Fruit fly (Drosophila melanogaster) whole organism, embryonic: ENCODE data around the gene Zw.

ENCODE experiments used
- CG11247 ChIP-seq: fragments of 200-800 bp; sonication (Bioruptor generic); IDR thresholded peaks from 2 replicates; pipeline ENCODE4 v1.3.6; 2022; ENCODE audit warnings: missing biosample characterization, missing genetic modification characterization
- CG12071 ChIP-seq: fragments of 200-800 bp; sonication (Bioruptor generic); optimal IDR thresholded peaks from 3 replicates; lab custom pipeline; 2018; ENCODE audit warnings: missing biosample characterization, mild to moderate bottlenecking, missing genetic modification characterization
- CG12236 ChIP-seq: fragments of 200-800 bp; sonication (Bioruptor generic); optimal IDR thresholded peaks from 2 replicates; lab custom pipeline; 2016; ENCODE audit warnings: missing biosample characterization, missing genetic modification characterization
- CG13123 ChIP-seq: fragments of 200-800 bp; sonication (Bioruptor generic); optimal IDR thresholded peaks from 2 replicates; lab custom pipeline; 2016; ENCODE audit warnings: missing biosample characterization, missing genetic modification characterization
- CG1602 ChIP-seq: fragments of 200-800 bp; sonication (Bioruptor generic); optimal IDR thresholded peaks from 3 replicates; lab custom pipeline; 2016; ENCODE audit warnings: missing biosample characterization, missing genetic modification characterization
- CG17361 ChIP-seq: fragments of 200-800 bp; sonication (Bioruptor generic); IDR thresholded peaks from 3 replicates; pipeline ENCODE4 v1.3.6; 2022; ENCODE audit warnings: missing biosample characterization, missing genetic modification characterization
- CG17612 ChIP-seq: fragments of 200-800 bp; sonication (Bioruptor generic); IDR thresholded peaks from 2 replicates; pipeline ENCODE4 v1.3.6; 2022; ENCODE audit warnings: missing biosample characterization, missing genetic modification characterization
- CG17802 ChIP-seq: fragments of 200-800 bp; sonication (Bioruptor generic); optimal IDR thresholded peaks from 2 replicates; lab custom pipeline; 2018; ENCODE audit warnings: missing biosample characterization, mild to moderate bottlenecking, missing genetic modification characterization, moderate library complexity
- CG1792 ChIP-seq: fragments of 200-800 bp; sonication (Bioruptor generic); optimal IDR thresholded peaks from 2 replicates; lab custom pipeline; 2016; ENCODE audit warnings: missing biosample characterization, missing genetic modification characterization
- CG18599 ChIP-seq: fragments of 200-800 bp; sonication (Bioruptor generic); optimal IDR thresholded peaks from 3 replicates; lab custom pipeline; 2017; ENCODE audit warnings: missing biosample characterization, missing genetic modification characterization, mild to moderate bottlenecking, moderate library complexity, missing genetic modification reagents
- CG30403 ChIP-seq: fragments of 200-800 bp; sonication (Bioruptor generic); optimal IDR thresholded peaks from 3 replicates; lab custom pipeline; 2016; ENCODE audit warnings: missing biosample characterization, missing genetic modification characterization
- CG32532 ChIP-seq: fragments of 200-800 bp; sonication (Bioruptor generic); IDR thresholded peaks from 2 replicates; pipeline ENCODE4 v1.3.6; 2022; ENCODE audit warnings: missing biosample characterization, missing genetic modification characterization
- CG4328 ChIP-seq: fragments of 200-800 bp; sonication (Bioruptor generic); optimal IDR thresholded peaks from 3 replicates; lab custom pipeline; 2017; ENCODE audit warnings: missing biosample characterization, missing genetic modification reagents, missing genetic modification characterization
- CG5180 ChIP-seq: fragments of 200-800 bp; sonication (Bioruptor generic); optimal IDR thresholded peaks from 3 replicates; lab custom pipeline; 2017; ENCODE audit warnings: missing biosample characterization, missing genetic modification characterization, mild to moderate bottlenecking, moderate library complexity, missing genetic modification reagents
- CG8281 ChIP-seq: fragments of 200-800 bp; sonication (Bioruptor generic); optimal IDR thresholded peaks from 2 replicates; lab custom pipeline; 2018; ENCODE audit warnings: missing biosample characterization, mild to moderate bottlenecking, missing genetic modification characterization, moderate library complexity
- CG8290 ChIP-seq, 3 experiments: fragments of 200-800 bp; sonication (Bioruptor generic); optimal IDR thresholded peaks; 2 replicates each; lab custom pipeline; 2016 to 2019; ENCODE audit warnings: missing biosample characterization in 3 of 3, missing genetic modification characterization in 3 of 3, mild to moderate bottlenecking in 2 of 3, moderate library complexity in 1 of 3
- CTCF ChIP-seq: fragments of 200-800 bp; sonication (Bioruptor generic); optimal IDR thresholded peaks from 2 replicates; lab custom pipeline; 2017; ENCODE audit warnings: missing biosample characterization, mild to moderate bottlenecking, missing genetic modification characterization, moderate library complexity
- ERR ChIP-seq: fragments of 200-800 bp; sonication (Bioruptor generic); optimal IDR thresholded peaks from 2 replicates; lab custom pipeline; 2016; ENCODE audit warnings: missing biosample characterization, missing genetic modification characterization
- HmgD ChIP-seq: fragments of 200-800 bp; sonication (Bioruptor generic); optimal IDR thresholded peaks from 3 replicates; lab custom pipeline; 2016; ENCODE audit warnings: missing biosample characterization, missing genetic modification characterization
- Jarid2 ChIP-seq: fragments of 200-800 bp; sonication (Bioruptor generic); optimal IDR thresholded peaks from 3 replicates; lab custom pipeline; 2017; ENCODE audit warnings: mild to moderate bottlenecking, missing biosample characterization, missing genetic modification reagents, missing genetic modification characterization
- Myb ChIP-seq: fragments of 200-800 bp; sonication (Bioruptor generic); optimal IDR thresholded peaks from 2 replicates; lab custom pipeline; 2016; ENCODE audit warnings: missing biosample characterization, missing genetic modification characterization
- Nf-YB ChIP-seq: fragments of 200-800 bp; sonication (Bioruptor generic); optimal IDR thresholded peaks from 3 replicates; lab custom pipeline; 2019; ENCODE audit warnings: missing biosample characterization, mild to moderate bottlenecking, missing genetic modification characterization, moderate library complexity
- Poxn ChIP-seq: fragments of 200-800 bp; sonication (Bioruptor generic); IDR thresholded peaks from 2 replicates; pipeline ENCODE4 v1.3.6; 2022; ENCODE audit warnings: missing biosample characterization, missing genetic modification characterization
- Ptx1 ChIP-seq: fragments of 200-800 bp; sonication (Bioruptor generic); IDR thresholded peaks from 2 replicates; pipeline ENCODE4 v1.3.6; 2022; ENCODE audit warnings: missing biosample characterization, missing genetic modification characterization
- Ravus ChIP-seq: fragments of 200-800 bp; sonication (Bioruptor generic); IDR thresholded peaks from 2 replicates; pipeline ENCODE4 v1.3.6; 2022; ENCODE audit warnings: missing biosample characterization, missing genetic modification characterization
- Rx ChIP-seq: fragments of 200-800 bp; sonication (Bioruptor generic); IDR thresholded peaks from 2 replicates; pipeline ENCODE4 v1.3.6; 2022; ENCODE audit warnings: missing biosample characterization, missing genetic modification characterization
- Sin3A ChIP-seq: fragments of >200 bp; optimal IDR thresholded peaks from 2 replicates; lab custom pipeline; 2018
- Vsx1 ChIP-seq: fragments of 200-800 bp; sonication (Bioruptor generic); optimal IDR thresholded peaks from 2 replicates; lab custom pipeline; 2017; ENCODE audit warnings: missing biosample characterization, mild to moderate bottlenecking, missing genetic modification characterization, missing genetic modification reagents
- ac ChIP-seq: fragments of 200-800 bp; sonication (Bioruptor generic); optimal IDR thresholded peaks from 3 replicates; lab custom pipeline; 2017; ENCODE audit warnings: missing biosample characterization, mild to moderate bottlenecking, missing genetic modification characterization
- amos ChIP-seq: fragments of 200-800 bp; sonication (Bioruptor generic); IDR thresholded peaks from 2 replicates; pipeline ENCODE4 v1.3.6; 2022; ENCODE audit warnings: missing biosample characterization, missing genetic modification characterization; ENCODE audit not compliant: partially characterized antibody
- ara ChIP-seq: fragments of 200-800 bp; sonication (Bioruptor generic); IDR thresholded peaks from 2 replicates; pipeline ENCODE4 v1.3.6; 2022; ENCODE audit warnings: missing biosample characterization, missing genetic modification characterization
- btn ChIP-seq: fragments of 200-800 bp; sonication (Bioruptor generic); optimal IDR thresholded peaks from 2 replicates; lab custom pipeline; 2016; ENCODE audit warnings: missing biosample characterization, missing genetic modification characterization
- chinmo ChIP-seq: fragments of 200-800 bp; sonication (Bioruptor generic); IDR thresholded peaks from 4 replicates; pipeline ENCODE4 v1.3.6; 2022; ENCODE audit warnings: missing biosample characterization, missing genetic modification characterization; ENCODE audit not compliant: partially characterized antibody
- chm ChIP-seq: fragments of 200-800 bp; sonication (Bioruptor generic); IDR thresholded peaks from 2 replicates; pipeline ENCODE4 v1.3.6; 2022; ENCODE audit warnings: missing biosample characterization, missing genetic modification characterization
- corto ChIP-seq: fragments of 200-800 bp; sonication (Bioruptor generic); optimal IDR thresholded peaks from 2 replicates; lab custom pipeline; 2016; ENCODE audit warnings: missing biosample characterization, mild to moderate bottlenecking, missing genetic modification characterization, moderate library complexity
- exex ChIP-seq: fragments of 200-800 bp; sonication (Bioruptor generic); optimal IDR thresholded peaks from 4 replicates; lab custom pipeline; 2018; ENCODE audit warnings: missing biosample characterization, mild to moderate bottlenecking, missing genetic modification characterization, moderate library complexity
- ftz-f1 ChIP-seq: fragments of 200-800 bp; sonication (Bioruptor generic); optimal IDR thresholded peaks from 2 replicates; lab custom pipeline; 2016; ENCODE audit warnings: missing biosample characterization, missing genetic modification characterization
- ham ChIP-seq: fragments of 200-800 bp; sonication (Bioruptor generic); IDR thresholded peaks from 2 replicates; pipeline ENCODE4 v1.3.6; 2022; ENCODE audit warnings: missing biosample characterization, missing genetic modification characterization
- kah ChIP-seq: fragments of 200-800 bp; sonication (Bioruptor generic); optimal IDR thresholded peaks from 2 replicates; lab custom pipeline; 2018; ENCODE audit warnings: missing biosample characterization, mild to moderate bottlenecking, missing genetic modification characterization
- mirr ChIP-seq: fragments of 200-800 bp; sonication (Bioruptor generic); optimal IDR thresholded peaks from 3 replicates; lab custom pipeline; 2018; ENCODE audit warnings: missing biosample characterization, mild to moderate bottlenecking, missing genetic modification characterization
- oc ChIP-seq: fragments of 200-800 bp; sonication (Bioruptor generic); optimal IDR thresholded peaks from 2 replicates; lab custom pipeline; 2018; ENCODE audit warnings: missing biosample characterization, mild to moderate bottlenecking, missing genetic modification characterization, moderate library complexity
- odd ChIP-seq: fragments of 200-800 bp; sonication (Bioruptor generic); optimal IDR thresholded peaks from 2 replicates; lab custom pipeline; 2017; ENCODE audit warnings: missing biosample characterization, mild to moderate bottlenecking, missing genetic modification characterization
- p53 ChIP-seq: fragments of 200-800 bp; sonication (Bioruptor generic); optimal IDR thresholded peaks from 2 replicates; lab custom pipeline; 2016; ENCODE audit warnings: missing biosample characterization, missing genetic modification characterization
- pum ChIP-seq: fragments of 200-800 bp; sonication (Bioruptor generic); optimal IDR thresholded peaks from 2 replicates; lab custom pipeline; 2016; ENCODE audit warnings: missing biosample characterization, missing genetic modification characterization
- run ChIP-seq: fragments of 200-800 bp; sonication (Bioruptor generic); optimal IDR thresholded peaks from 3 replicates; lab custom pipeline; 2018; ENCODE audit warnings: missing biosample characterization, mild to moderate bottlenecking, missing genetic modification characterization
- slp2 ChIP-seq: fragments of 200-800 bp; sonication (Bioruptor generic); optimal IDR thresholded peaks from 2 replicates; lab custom pipeline; 2016; ENCODE audit warnings: missing biosample characterization, missing genetic modification characterization
- sna ChIP-seq: fragments of 200-800 bp; sonication (Bioruptor generic); IDR thresholded peaks from 2 replicates; pipeline ENCODE4 v1.3.6; 2022; ENCODE audit warnings: missing biosample characterization, missing genetic modification characterization; ENCODE audit not compliant: partially characterized antibody
- stwl ChIP-seq: fragments of 200-800 bp; sonication (Bioruptor generic); optimal IDR thresholded peaks from 3 replicates; lab custom pipeline; 2018; ENCODE audit warnings: missing biosample characterization, mild to moderate bottlenecking, missing genetic modification characterization, moderate library complexity
- tll ChIP-seq, 2 experiments: fragments of 200-800 bp in 1 of 2; fragments of >200 bp in 1 of 2; sonication (Bioruptor generic) in 1 of 2; optimal IDR thresholded peaks; 2 replicates each; lab custom pipeline; 2017 to 2019; ENCODE audit warnings: missing biosample characterization in 2 of 2, missing genetic modification characterization in 2 of 2, mild to moderate bottlenecking in 1 of 2, moderate library complexity in 1 of 2
- wdn ChIP-seq: fragments of 200-800 bp; sonication (Bioruptor generic); IDR thresholded peaks from 2 replicates; pipeline ENCODE4 v1.3.6; 2022; ENCODE audit warnings: missing biosample characterization, missing genetic modification characterization

The Zw gene

DNA sequence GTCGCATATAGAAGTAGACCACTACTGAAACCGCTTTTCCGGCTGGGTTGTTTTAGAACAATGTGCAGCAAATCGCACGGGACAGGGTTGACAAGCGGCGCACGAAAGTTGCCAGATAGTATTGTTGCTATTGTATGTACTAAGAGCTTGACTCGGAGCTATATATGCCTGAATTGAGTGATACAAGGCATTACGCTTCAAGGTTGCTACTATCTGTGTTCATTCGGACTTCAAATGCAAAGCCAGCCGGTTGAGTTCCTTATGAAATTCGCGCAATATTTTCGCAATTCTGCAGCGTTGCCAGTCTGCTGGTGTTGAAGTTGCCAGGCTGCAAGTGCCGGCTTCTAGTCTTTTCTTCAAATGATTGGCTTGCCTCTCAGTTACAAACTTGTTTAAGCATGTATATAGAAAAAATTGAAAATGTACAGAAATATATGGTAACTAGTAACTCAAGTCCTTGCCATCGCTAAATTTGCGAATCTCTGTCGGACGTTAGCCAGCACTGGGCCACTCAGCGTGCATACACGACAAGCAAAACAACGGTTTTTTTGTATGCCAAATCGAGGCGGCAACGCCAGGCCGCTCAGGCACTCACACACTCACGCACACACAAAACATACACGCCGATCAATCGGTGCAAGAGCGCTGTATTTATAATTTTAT is 15.2 kb upstream of the Zw start, which contains the start of the genes Ranbp21 and Elys (continued):
- TF ChIP-seq CG8281 (tag; lab: Kevin White, UChicago) (no peak), CG17361 (GFP tag; lab: Robert Waterston, UW) (no peak; the same call in 2 of the 3 replicates), Nf-YB (GFP tag; lab: Kevin White, UChicago) (no peak), HmgD (GFP tag; lab: Kevin White, UChicago) (peak; percentile 40), CG13123 (GFP tag; lab: Kevin White, UChicago) (no peak), stwl (peak; percentile 51), mirr (no peak), CG1792 (GFP tag; lab: Kevin White, UChicago) (peak; percentile 55), CG1602 (GFP tag; lab: Kevin White, UChicago) (peak; percentile 50), Vsx1 (no peak), btn (peak; percentile 5), slp2 (peak; percentile 53), amos (GFP tag; lab: Robert Waterston, UW) (peak; percentile 55; the same call in 1 of the 2 replicates), Jarid2 (no peak), ac (GFP tag; lab: Kevin White, UChicago) (no peak), sna (GFP tag; lab: Robert Waterston, UW) (0 out of 2 replicates have a peak, but pooled peaks have one; percentile 28), odd (no peak), CG12236 (GFP tag; lab: Kevin White, UChicago) (no peak), pum (GFP tag; lab: Kevin White, UChicago) (peak; percentile 76), chinmo (0 out of 4 replicates have a peak, but pooled peaks have one; percentile 34), CG18599 (GFP tag; lab: Kevin White, UChicago) (no peak), exex (tag; lab: Kevin White, UChicago) (no peak), CG5180 (GFP tag; lab: Kevin White, UChicago) (no peak), Ptx1 (GFP tag; lab: Robert Waterston, UW) (peak; percentile 63; the same call in 1 of the 2 replicates), CG32532 (peak; percentile 40; the same call in 1 of the 2 replicates), CG30403 (GFP tag; lab: Kevin White, UChicago) (peak; percentile 71), Rx (GFP tag; lab: Robert Waterston, UW) (peak; percentile 57), Myb (GFP tag; lab: Kevin White, UChicago) (peak; percentile 94), Ravus (GFP tag; lab: Robert Waterston, UW) (no peak), ham (GFP tag; lab: Robert Waterston, UW) (no peak), kah (no peak), ftz-f1 (GFP tag; lab: Kevin White, UChicago) (peak; percentile 5), ara (GFP tag; lab: Robert Waterston, UW) (peak; percentile 62), chm (GFP tag; lab: Robert Waterston, UW) (no peak), tll (GFP tag; optimal IDR thresholded peaks at IDR 0.05; lab: Kevin White, UChicago) (no peak), CG17802 (tag; lab: Kevin White, UChicago) (peak; percentile 20), CG12071 (no peak), ERR (GFP tag; lab: Kevin White, UChicago) (no peak), run (no peak), wdn (0 out of 2 replicates have a peak, but pooled peaks have one; percentile 14), CTCF (GFP tag; lab: Kevin White, UChicago) (no peak), p53 (GFP tag; lab: Kevin White, UChicago) (peak; percentile 35), CG17612 (GFP tag; lab: Robert Waterston, UW) (no peak), CG11247 (GFP tag; lab: Robert Waterston, UW) (peak; percentile 38; the same call in 1 of the 2 replicates), CG8290 (GFP tag; optimal IDR thresholded peaks at IDR 0.05; lab: Kevin White, UChicago) (no peak), CG8290 (tag; optimal IDR thresholded peaks at IDR 0.05; lab: Kevin White, UChicago) (peak in 1 of 2 experiments; percentile 27), oc (tag; lab: Kevin White, UChicago) (no peak), corto (GFP tag; lab: Kevin White, UChicago) (no peak), Sin3A (lab: Kevin White, UChicago) (peak; percentile 95), CG4328 (GFP tag; lab: Kevin White, UChicago) (peak; percentile 10), Poxn (GFP tag; lab: Robert Waterston, UW) (no peak)
